Worm (Caenorhabditis elegans) whole organism, L1 larva: ENCODE data around the gene Y39B6A.7.

Source experiments
- C04F5.9 ChIP-seq: sonication (generic microtip); optimal IDR thresholded peaks from 2 replicates; lab custom pipeline; 2016; ENCODE audit warnings: missing genetic modification characterization, missing compliant biosample characterization
- Y116A8C.19 ChIP-seq: sonication (generic microtip); optimal IDR thresholded peaks from 2 replicates; lab custom pipeline; 2016; ENCODE audit warnings: missing compliant biosample characterization, missing genetic modification characterization, borderline replicate concordance
- alr-1 ChIP-seq: fragments of 200-800 bp; sonication (Bioruptor generic); optimal IDR thresholded peaks from 2 replicates; lab custom pipeline; 2018; ENCODE audit warnings: borderline replicate concordance, mild to moderate bottlenecking, missing genetic modification characterization, missing compliant biosample characterization
- ama-1 ChIP-seq: fragments of 150-350 bp; optimal IDR thresholded peaks from 2 replicates; lab custom pipeline; 2014
- blmp-1 ChIP-seq: fragments of 150-350 bp; optimal IDR thresholded peaks from 2 replicates; lab custom pipeline; 2014; ENCODE audit warnings: missing biosample characterization, missing genetic modification characterization
- ceh-82 ChIP-seq, 3 experiments: fragments of 150-350 bp in 1 of 3; sonication (generic microtip) in 2 of 3; optimal IDR thresholded peaks; 2 replicates each; lab custom pipeline; 2014 to 2017; ENCODE audit warnings: missing biosample characterization in 3 of 3, missing genetic modification characterization in 3 of 3
- dpl-1 ChIP-seq, 3 experiments: fragments of 150-350 bp in 2 of 3; sonication (generic microtip) in 1 of 3; optimal IDR thresholded peaks; 2 replicates each; lab custom pipeline; 2014 to 2017; ENCODE audit warnings: missing biosample characterization in 3 of 3, missing genetic modification characterization in 3 of 3, missing genetic modification reagents in 3 of 3
- dsc-1 ChIP-seq: sonication (generic microtip); optimal IDR thresholded peaks from 2 replicates; lab custom pipeline; 2016; ENCODE audit warnings: mild to moderate bottlenecking, missing genetic modification characterization, missing compliant biosample characterization
- efl-1 ChIP-seq, 4 experiments: fragments of 150-350 bp; optimal IDR thresholded peaks in 3 of 4; peaks in 1 of 4; 1 replicate in 1 of 4; 2 replicates in 3 of 4; lab custom pipeline; 2014; ENCODE audit warnings: missing biosample characterization in 2 of 4, missing genetic modification characterization in 2 of 4, missing genetic modification reagents in 2 of 4
- efl-3 ChIP-seq: fragments of 200-800 bp; sonication (Bioruptor generic); optimal IDR thresholded peaks from 2 replicates; lab custom pipeline; 2018; ENCODE audit warnings: mild to moderate bottlenecking, missing genetic modification characterization, missing compliant biosample characterization
- egl-13 ChIP-seq: sonication (generic microtip); optimal IDR thresholded peaks from 2 replicates; lab custom pipeline; 2016; ENCODE audit warnings: missing genotype, missing genetic modification reagents, missing genetic modification characterization, missing compliant biosample characterization
- egl-27 ChIP-seq, 2 experiments: fragments of 150-350 bp in 1 of 2; sonication (generic microtip); optimal IDR thresholded peaks; 3 replicates each; lab custom pipeline; 2017 to 2018; ENCODE audit warnings: missing biosample characterization in 2 of 2, missing genetic modification characterization in 2 of 2, missing genetic modification reagents in 2 of 2
- elt-2 ChIP-seq: sonication (generic microtip); optimal IDR thresholded peaks from 2 replicates; lab custom pipeline; 2016; ENCODE audit warnings: missing genetic modification characterization, mild to moderate bottlenecking, inconsistent platforms, missing compliant biosample characterization, missing genetic modification reagents
- ets-5 ChIP-seq: fragments of 200-800 bp; sonication (Bioruptor generic); IDR thresholded peaks from 2 replicates; pipeline ENCODE4 v1.3.6; 2022; ENCODE audit warnings: missing genetic modification characterization, missing compliant biosample characterization
- fkh-4 ChIP-seq: sonication (generic microtip); optimal IDR thresholded peaks from 2 replicates; lab custom pipeline; 2016; ENCODE audit warnings: missing compliant biosample characterization, missing genetic modification characterization, borderline replicate concordance
- fos-1 ChIP-seq: fragments of 150-350 bp; optimal IDR thresholded peaks from 2 replicates; lab custom pipeline; 2014; ENCODE audit warnings: missing biosample characterization, missing genetic modification characterization
- grh-1 ChIP-seq: fragments of 200-800 bp; sonication (Bioruptor generic); IDR thresholded peaks from 2 replicates; pipeline ENCODE4 v1.3.6; 2022; ENCODE audit warnings: missing genetic modification reagents, missing genetic modification characterization, missing compliant biosample characterization
- irx-1 ChIP-seq: sonication (generic microtip); optimal IDR thresholded peaks from 2 replicates; lab custom pipeline; 2016; ENCODE audit warnings: missing genetic modification characterization, missing compliant biosample characterization
- isw-1 ChIP-seq: fragments of 200-800 bp; sonication (Bioruptor generic); IDR thresholded peaks from 2 replicates; pipeline ENCODE4 v1.3.6; 2022; ENCODE audit warnings: missing genetic modification characterization, missing compliant biosample characterization
- jun-1 ChIP-seq: fragments of 150-350 bp; optimal IDR thresholded peaks from 2 replicates; lab custom pipeline; 2014; ENCODE audit warnings: missing biosample characterization, missing genetic modification reagents, missing genetic modification characterization
- lin-13 ChIP-seq: fragments of 150-350 bp; optimal IDR thresholded peaks from 2 replicates; lab custom pipeline; 2014; ENCODE audit warnings: missing biosample characterization, missing genetic modification reagents, missing genetic modification characterization
- lin-15B ChIP-seq: fragments of 150-350 bp; sonication (generic microtip); optimal IDR thresholded peaks from 3 replicates; lab custom pipeline; 2014; ENCODE audit warnings: missing biosample characterization, missing genetic modification characterization
- lin-35 ChIP-seq, 2 experiments: fragments of 150-350 bp; optimal IDR thresholded peaks; 2 replicates each; lab custom pipeline; 2014; ENCODE audit warnings: missing biosample characterization in 2 of 2, missing genetic modification characterization in 2 of 2, missing genetic modification reagents in 2 of 2
- lsy-2 ChIP-seq, 2 experiments: fragments of 150-350 bp; optimal IDR thresholded peaks; 2 replicates each; lab custom pipeline; 2014; ENCODE audit warnings: missing biosample characterization in 2 of 2, missing genetic modification characterization in 2 of 2
- mab-9 ChIP-seq: fragments of 200-800 bp; sonication (Bioruptor generic); IDR thresholded peaks from 2 replicates; pipeline ENCODE4 v1.3.6; 2022; ENCODE audit warnings: missing genetic modification reagents, missing genetic modification characterization, missing compliant biosample characterization
- mdl-1 ChIP-seq, 2 experiments: fragments of 150-350 bp; optimal IDR thresholded peaks; 2 replicates each; lab custom pipeline; 2014 to 2017; ENCODE audit warnings: missing biosample characterization in 2 of 2, missing genetic modification characterization in 2 of 2, inconsistent platforms in 1 of 2
- mef-2 ChIP-seq: fragments of 150-350 bp; optimal IDR thresholded peaks from 2 replicates; lab custom pipeline; 2014; ENCODE audit warnings: missing biosample characterization, missing genetic modification characterization
- mep-1 ChIP-seq: fragments of 150-350 bp; optimal IDR thresholded peaks from 2 replicates; lab custom pipeline; 2014; ENCODE audit warnings: missing biosample characterization, missing genetic modification characterization
- nhr-11 ChIP-seq: fragments of 150-350 bp; optimal IDR thresholded peaks from 2 replicates; lab custom pipeline; 2014; ENCODE audit warnings: missing biosample characterization, missing genetic modification characterization
- nhr-19 ChIP-seq: fragments of 200-800 bp; sonication (Bioruptor generic); conservative IDR thresholded peaks from 2 replicates; pipeline ENCODE4 v1.3.6; 2022; ENCODE audit warnings: missing genetic modification characterization, missing compliant biosample characterization
- nhr-20 ChIP-seq: sonication (generic microtip); optimal IDR thresholded peaks from 2 replicates; lab custom pipeline; 2016; ENCODE audit warnings: mild to moderate bottlenecking, missing genetic modification characterization, missing compliant biosample characterization
- nhr-237 ChIP-seq: fragments of 150-350 bp; optimal IDR thresholded peaks from 2 replicates; lab custom pipeline; 2014; ENCODE audit warnings: missing biosample characterization, missing genetic modification characterization
- nhr-28 ChIP-seq: fragments of 150-350 bp; optimal IDR thresholded peaks from 2 replicates; lab custom pipeline; 2014; ENCODE audit warnings: missing biosample characterization, missing genetic modification characterization
- nhr-76 ChIP-seq: sonication (generic microtip); optimal IDR thresholded peaks from 2 replicates; lab custom pipeline; 2017; ENCODE audit warnings: missing biosample characterization, missing genetic modification characterization
- nhr-77 ChIP-seq: fragments of 150-350 bp; optimal IDR thresholded peaks from 2 replicates; lab custom pipeline; 2014; ENCODE audit warnings: missing biosample characterization, missing genetic modification characterization
- pag-3 ChIP-seq: sonication (generic microtip); optimal IDR thresholded peaks from 2 replicates; lab custom pipeline; 2017; ENCODE audit warnings: missing genetic modification characterization, mild to moderate bottlenecking, missing compliant biosample characterization, antibody characterized with exemption, borderline replicate concordance; ENCODE audit not compliant: insufficient read depth
- rnt-1 ChIP-seq: sonication (generic microtip); optimal IDR thresholded peaks from 2 replicates; lab custom pipeline; 2016; ENCODE audit warnings: mild to moderate bottlenecking, missing genetic modification characterization, moderate library complexity, missing compliant biosample characterization
- snu-23 ChIP-seq: sonication (generic microtip); optimal IDR thresholded peaks from 2 replicates; lab custom pipeline; 2016; ENCODE audit warnings: missing genetic modification characterization, missing compliant biosample characterization
- sptf-1 ChIP-seq: fragments of 150-350 bp; optimal IDR thresholded peaks from 2 replicates; lab custom pipeline; 2014; ENCODE audit warnings: missing biosample characterization, missing genetic modification characterization
- tlp-1 ChIP-seq: fragments of 150-350 bp; optimal IDR thresholded peaks from 2 replicates; lab custom pipeline; 2014; ENCODE audit warnings: missing biosample characterization, missing genetic modification characterization
- unc-30 ChIP-seq: sonication (generic microtip); optimal IDR thresholded peaks from 2 replicates; lab custom pipeline; 2017; ENCODE audit warnings: missing biosample characterization, missing genetic modification characterization
- unc-62 ChIP-seq: fragments of 150-350 bp; optimal IDR thresholded peaks from 2 replicates; lab custom pipeline; 2014; ENCODE audit warnings: missing biosample characterization, missing genetic modification reagents, missing genetic modification characterization
- unc-86 ChIP-seq: sonication (generic microtip); optimal IDR thresholded peaks from 2 replicates; lab custom pipeline; 2016; ENCODE audit warnings: missing genetic modification characterization, missing compliant biosample characterization
- unc-98 ChIP-seq: fragments of 200-800 bp; sonication (Bioruptor generic); IDR thresholded peaks from 2 replicates; pipeline ENCODE4 v1.3.6; 2022; ENCODE audit warnings: missing genetic modification characterization, missing compliant biosample characterization
- vab-15 ChIP-seq: sonication (generic microtip); optimal IDR thresholded peaks from 2 replicates; lab custom pipeline; 2017; ENCODE audit warnings: missing genotype, mild to moderate bottlenecking, missing genetic modification characterization, missing compliant biosample characterization
- zag-1 ChIP-seq: fragments of 150-350 bp; optimal IDR thresholded peaks from 2 replicates; lab custom pipeline; 2014; ENCODE audit warnings: missing biosample characterization, missing genetic modification characterization
- ztf-11 ChIP-seq, 2 experiments: sonication (generic microtip); optimal IDR thresholded peaks; 2 replicates each; lab custom pipeline; 2016 to 2017; ENCODE audit warnings: missing genetic modification characterization in 2 of 2, missing biosample characterization in 1 of 2, missing compliant biosample characterization in 1 of 2

The Y39B6A.7 gene

ce11 chrV:19175714-19176113, 26.8 kb upstream of the Y39B6A.7 start:
- no peak for TF ChIP-seq unc-86 (tag; lab: Kevin White, UChicago)
- TF ChIP-seq mep-1 (tag; lab: Kevin White, UChicago) = no peak
- no peak for TF ChIP-seq C04F5.9 (tag; lab: Kevin White, UChicago)
- TF ChIP-seq Y116A8C.19 (tag; lab: Kevin White, UChicago) = no peak
- TF ChIP-seq ama-1 = no peak
- TF ChIP-seq snu-23 (GFP tag; lab: Kevin White, UChicago) = no peak
- TF ChIP-seq dpl-1 (GFP tag; optimal IDR thresholded peaks at IDR 0.05; lab: Kevin White, UChicago) = no peak
- TF ChIP-seq unc-30 (tag; lab: Kevin White, UChicago) = no peak

ce11 chrV:19174626-19175025, 25.7 kb upstream of the Y39B6A.7 start, which contains the start of gene hot-2:
Gene hot-2, plus strand, starts transcription at chrV:19174759.
- TF ChIP-seq alr-1 (no peak), efl-1 (optimal IDR thresholded peaks at IDR 0.05; lab: Kevin White, UChicago) (no peak), efl-1 (GFP tag; optimal IDR thresholded peaks at IDR 0.05 in 1 of 2; lab: Kevin White, UChicago) (peak in 1 of 2 experiments; percentile 2)
- TF ChIP-seq, all 84 proteins: peak for 1

- no peak for TF ChIP-seq mep-1 (tag; lab: Kevin White, UChicago)
- TF ChIP-seq dpl-1 (GFP tag; optimal IDR thresholded peaks at IDR 0.05; lab: Kevin White, UChicago) = peak in 1 of 3 experiments; percentile 20
- TF ChIP-seq nhr-76 (tag; lab: Kevin White, UChicago) = no peak
- TF ChIP-seq jun-1 = peak; percentile 79
- TF ChIP-seq efl-3 (GFP tag; lab: Kevin White, UChicago) = no peak
- TF ChIP-seq nhr-19 (GFP tag; lab: Robert Waterston, UW) = peak; percentile 51
- peak; percentile 19 for TF ChIP-seq blmp-1
- no peak for TF ChIP-seq mef-2 (tag; lab: Kevin White, UChicago)
- TF ChIP-seq ama-1 = no peak
- no peak for TF ChIP-seq lin-15B (tag; lab: Kevin White, UChicago)
- no peak for TF ChIP-seq ets-5
- TF ChIP-seq nhr-77 (tag; lab: Kevin White, UChicago) = peak; percentile 23
- no peak for TF ChIP-seq nhr-11
- TF ChIP-seq dsc-1 = no peak
- no peak for TF ChIP-seq fkh-4 (tag; lab: Kevin White, UChicago)
- no peak for TF ChIP-seq efl-1 (optimal IDR thresholded peaks at IDR 0.05; lab: Kevin White, UChicago)
- TF ChIP-seq efl-1 (GFP tag; optimal IDR thresholded peaks at IDR 0.05 in 1 of 2; lab: Kevin White, UChicago) = peak; percentile 1 to 38
- no peak for TF ChIP-seq egl-13
- TF ChIP-seq rnt-1 (tag; lab: Kevin White, UChicago) = no peak
- no peak for TF ChIP-seq isw-1 (GFP tag; lab: Robert Waterston, UW)
- TF ChIP-seq fos-1 (tag; lab: Kevin White, UChicago) = no peak
- no peak for TF ChIP-seq lin-13 (GFP tag; lab: Kevin White, UChicago)
- TF ChIP-seq elt-2 (tag; lab: Kevin White, UChicago) = peak; percentile 100
- no peak for TF ChIP-seq nhr-28 (tag; lab: Kevin White, UChicago)
- TF ChIP-seq C04F5.9 (tag; lab: Kevin White, UChicago) = no peak
- no peak for TF ChIP-seq unc-98 (GFP tag; lab: Robert Waterston, UW)
- TF ChIP-seq ztf-11 (tag; optimal IDR thresholded peaks at IDR 0.05; lab: Kevin White, UChicago) = no peak
- peak in 1 of 2 experiments; percentile 69 for TF ChIP-seq lin-35 (GFP tag; optimal IDR thresholded peaks at IDR 0.05; lab: Kevin White, UChicago)
- TF ChIP-seq tlp-1 (tag; lab: Kevin White, UChicago) = peak; percentile 54
- TF ChIP-seq irx-1 (tag; lab: Kevin White, UChicago) = peak; percentile 37
- TF ChIP-seq Y116A8C.19 (tag; lab: Kevin White, UChicago) = no peak
- TF ChIP-seq unc-62 = no peak
- no peak for TF ChIP-seq grh-1 (GFP tag; lab: Robert Waterston, UW)
- peak in 1 of 2 experiments; percentile 57 for TF ChIP-seq mdl-1 (tag; optimal IDR thresholded peaks at IDR 0.05; lab: Kevin White, UChicago)
- TF ChIP-seq egl-27 (tag; optimal IDR thresholded peaks at IDR 0.05; lab: Kevin White, UChicago) = no peak
- TF ChIP-seq sptf-1 (tag; lab: Kevin White, UChicago) = no peak
- TF ChIP-seq alr-1 = no peak
- no peak for TF ChIP-seq zag-1
- peak; percentile 4 to 25 for TF ChIP-seq lsy-2 (tag; optimal IDR thresholded peaks at IDR 0.05; lab: Kevin White, UChicago)
- TF ChIP-seq nhr-20 (tag; lab: Kevin White, UChicago) = peak; percentile 69
- no peak for TF ChIP-seq vab-15 (tag; lab: Kevin White, UChicago)
- TF ChIP-seq mab-9 (GFP tag; lab: Robert Waterston, UW) = no peak
- TF ChIP-seq ceh-82 (tag; optimal IDR thresholded peaks at IDR 0.05; lab: Kevin White, UChicago) = no peak
- TF ChIP-seq nhr-237 = no peak
- TF ChIP-seq pag-3 (tag; lab: Kevin White, UChicago) = no peak
Observed at ce11 chrV:19158664-19159063, 9.7 kb upstream of the Y39B6A.7 start, which contains the start of gene Y39B6A.5. Gene Y39B6A.5, minus strand, starts transcription at chrV:19158877.
